Fruit fly (Drosophila melanogaster) whole organism, embryonic: ENCODE results near the gene CG17768.

Source experiments
- Antp ChIP-seq: fragments of 200-800 bp; sonication (Bioruptor generic); optimal IDR thresholded peaks from 3 replicates; lab custom pipeline; 2016; ENCODE audit warnings: missing biosample characterization, missing genetic modification characterization
- CG10959 ChIP-seq: fragments of 200-800 bp; sonication (Bioruptor generic); IDR thresholded peaks from 2 replicates; pipeline ENCODE4 v1.3.6; 2022; ENCODE audit warnings: missing biosample characterization, missing genetic modification characterization
- CG11560 ChIP-seq: fragments of 200-800 bp; sonication (Bioruptor generic); IDR thresholded peaks from 3 replicates; pipeline ENCODE4 v1.3.6; 2022; ENCODE audit warnings: missing biosample characterization, missing genetic modification characterization
- CG12391 ChIP-seq: fragments of 200-800 bp; sonication (Bioruptor generic); optimal IDR thresholded peaks from 3 replicates; lab custom pipeline; 2018; ENCODE audit warnings: missing biosample characterization, mild to moderate bottlenecking, missing genetic modification characterization, moderate library complexity
- CG14965 ChIP-seq: fragments of 200-800 bp; sonication (Bioruptor generic); optimal IDR thresholded peaks from 2 replicates; lab custom pipeline; 2016; ENCODE audit warnings: missing biosample characterization, missing genetic modification characterization, borderline replicate concordance
- CG1603 ChIP-seq: fragments of 200-800 bp; sonication (Bioruptor generic); optimal IDR thresholded peaks from 2 replicates; lab custom pipeline; 2019; ENCODE audit warnings: missing biosample characterization, mild to moderate bottlenecking, missing genetic modification characterization, moderate library complexity
- CG17568 ChIP-seq: fragments of 200-800 bp; sonication (Bioruptor generic); optimal IDR thresholded peaks from 2 replicates; lab custom pipeline; 2018; ENCODE audit warnings: missing biosample characterization, mild to moderate bottlenecking, missing genetic modification characterization, moderate library complexity
- CG17912 ChIP-seq: fragments of 200-800 bp; sonication (Bioruptor generic); optimal IDR thresholded peaks from 2 replicates; lab custom pipeline; 2018; ENCODE audit warnings: missing biosample characterization, mild to moderate bottlenecking, missing genetic modification characterization
- CG18599 ChIP-seq: fragments of 200-800 bp; sonication (Bioruptor generic); optimal IDR thresholded peaks from 3 replicates; lab custom pipeline; 2017; ENCODE audit warnings: missing biosample characterization, missing genetic modification characterization, mild to moderate bottlenecking, moderate library complexity, missing genetic modification reagents
- CG3407 ChIP-seq: fragments of 200-800 bp; sonication (Bioruptor generic); optimal IDR thresholded peaks from 2 replicates; lab custom pipeline; 2018; ENCODE audit warnings: missing biosample characterization, mild to moderate bottlenecking, missing genetic modification characterization
- CG34224 ChIP-seq: fragments of 200-800 bp; sonication (Bioruptor generic); IDR thresholded peaks from 3 replicates; pipeline ENCODE4 v1.3.6; 2022; ENCODE audit warnings: missing biosample characterization, missing genetic modification characterization; ENCODE audit not compliant: partially characterized antibody
- CG3995 ChIP-seq: fragments of 200-800 bp; sonication (Bioruptor generic); optimal IDR thresholded peaks from 3 replicates; lab custom pipeline; 2016; ENCODE audit warnings: missing biosample characterization, missing genetic modification characterization
- CG4404 ChIP-seq: fragments of 200-800 bp; sonication (Bioruptor generic); IDR thresholded peaks from 2 replicates; pipeline ENCODE4 v1.3.6; 2022; ENCODE audit warnings: missing biosample characterization, missing genetic modification characterization
- CG5953 ChIP-seq: fragments of 200-800 bp; sonication (Bioruptor generic); IDR thresholded peaks from 2 replicates; pipeline ENCODE4 v1.3.6; 2022; ENCODE audit warnings: missing biosample characterization, missing genetic modification characterization
- CG8388 ChIP-seq: fragments of 200-800 bp; sonication (Bioruptor generic); optimal IDR thresholded peaks from 2 replicates; lab custom pipeline; 2019; ENCODE audit warnings: missing biosample characterization, mild to moderate bottlenecking, missing genetic modification characterization, moderate library complexity
- CkIIα-i1 ChIP-seq: fragments of 200-800 bp; sonication (Bioruptor generic); IDR thresholded peaks from 2 replicates; pipeline ENCODE4 v1.3.6; 2022; ENCODE audit warnings: missing biosample characterization, missing genetic modification characterization
- Deaf1 ChIP-seq: fragments of 200-800 bp; optimal IDR thresholded peaks from 3 replicates; lab custom pipeline; 2019; ENCODE audit warnings: missing biosample characterization, mild to moderate bottlenecking, missing genetic modification characterization, moderate library complexity
- Dek ChIP-seq: fragments of 200-800 bp; sonication (Bioruptor generic); optimal IDR thresholded peaks from 3 replicates; lab custom pipeline; 2019; ENCODE audit warnings: missing biosample characterization, mild to moderate bottlenecking, missing genetic modification characterization, moderate library complexity
- Dref ChIP-seq: fragments of 200-800 bp; sonication (Bioruptor generic); IDR thresholded peaks from 2 replicates; pipeline ENCODE4 v1.3.6; 2022; ENCODE audit warnings: missing biosample characterization, missing genetic modification characterization
- Ets65A ChIP-seq: fragments of 200-800 bp; sonication (Bioruptor generic); peaks from one replicate; lab custom pipeline; 2016; ENCODE audit warnings: missing biosample characterization, missing genetic modification characterization
- Gug ChIP-seq: fragments of 200-800 bp; sonication (Bioruptor generic); IDR thresholded peaks from 4 replicates; pipeline ENCODE4 v1.3.6; 2022; ENCODE audit warnings: missing biosample characterization, missing genetic modification characterization
- HLH3B ChIP-seq: fragments of 200-800 bp; sonication (Bioruptor generic); IDR thresholded peaks from 2 replicates; pipeline ENCODE4 v1.3.6; 2022; ENCODE audit warnings: missing biosample characterization, missing genetic modification characterization
- HLH4C ChIP-seq: fragments of 200-800 bp; sonication (Bioruptor generic); IDR thresholded peaks from 3 replicates; pipeline ENCODE4 v1.3.6; 2022; ENCODE audit warnings: missing biosample characterization, missing genetic modification characterization; ENCODE audit not compliant: partially characterized antibody
- HmgZ ChIP-seq: fragments of 200-800 bp; sonication (Bioruptor generic); optimal IDR thresholded peaks from 2 replicates; lab custom pipeline; 2018; ENCODE audit warnings: missing biosample characterization, mild to moderate bottlenecking, missing genetic modification characterization
- Hmx ChIP-seq: fragments of 200-800 bp; sonication (Bioruptor generic); optimal IDR thresholded peaks from 2 replicates; lab custom pipeline; 2016; ENCODE audit warnings: missing biosample characterization, missing genetic modification characterization
- Hr39 ChIP-seq: fragments of >200 bp; optimal IDR thresholded peaks from 2 replicates; lab custom pipeline; 2017
- Optix ChIP-seq: fragments of 200-800 bp; sonication (Bioruptor generic); IDR thresholded peaks from 3 replicates; pipeline ENCODE4 v1.3.6; 2022; ENCODE audit warnings: missing biosample characterization, missing genetic modification characterization
- Six4 ChIP-seq: fragments of 200-800 bp; sonication (Bioruptor generic); optimal IDR thresholded peaks from 2 replicates; lab custom pipeline; 2016; ENCODE audit warnings: missing biosample characterization, missing genetic modification characterization
- Sox100B ChIP-seq: fragments of 200-800 bp; sonication (Bioruptor generic); optimal IDR thresholded peaks from 3 replicates; lab custom pipeline; 2018; ENCODE audit warnings: missing biosample characterization, mild to moderate bottlenecking, missing genetic modification characterization
- amos ChIP-seq: fragments of 200-800 bp; sonication (Bioruptor generic); IDR thresholded peaks from 2 replicates; pipeline ENCODE4 v1.3.6; 2022; ENCODE audit warnings: missing biosample characterization, missing genetic modification characterization; ENCODE audit not compliant: partially characterized antibody
- br ChIP-seq: fragments of >200 bp; optimal IDR thresholded peaks from 2 replicates; lab custom pipeline; 2017
- cg ChIP-seq: fragments of 200-800 bp; sonication (Bioruptor generic); optimal IDR thresholded peaks from 3 replicates; lab custom pipeline; 2019; ENCODE audit warnings: missing biosample characterization, mild to moderate bottlenecking, missing genetic modification characterization, moderate library complexity
- chm ChIP-seq: fragments of 200-800 bp; sonication (Bioruptor generic); IDR thresholded peaks from 2 replicates; pipeline ENCODE4 v1.3.6; 2022; ENCODE audit warnings: missing biosample characterization, missing genetic modification characterization
- croc ChIP-seq: fragments of 200-800 bp; sonication (Bioruptor generic); conservative IDR thresholded peaks from 3 replicates; pipeline ENCODE4 v1.3.6; 2022; ENCODE audit warnings: missing biosample characterization, missing genetic modification characterization
- dati ChIP-seq: fragments of 200-800 bp; sonication (Bioruptor generic); IDR thresholded peaks from 2 replicates; pipeline ENCODE4 v1.3.6; 2022; ENCODE audit warnings: missing biosample characterization, missing genetic modification characterization
- dmrt11E ChIP-seq: fragments of 200-800 bp; sonication (Bioruptor generic); optimal IDR thresholded peaks from 3 replicates; lab custom pipeline; 2018; ENCODE audit warnings: missing biosample characterization, mild to moderate bottlenecking, missing genetic modification characterization, moderate library complexity
- dysf ChIP-seq: fragments of 200-800 bp; sonication (Bioruptor generic); IDR thresholded peaks from 3 replicates; pipeline ENCODE4 v1.3.6; 2022; ENCODE audit warnings: missing biosample characterization, missing genetic modification characterization
- esg ChIP-seq: fragments of 200-800 bp; sonication (Bioruptor generic); conservative IDR thresholded peaks from 2 replicates; pipeline ENCODE4 v1.3.6; 2022; ENCODE audit warnings: missing biosample characterization, missing genetic modification characterization
- grau ChIP-seq: fragments of 200-800 bp; optimal IDR thresholded peaks from 3 replicates; lab custom pipeline; 2019; ENCODE audit warnings: missing biosample characterization, mild to moderate bottlenecking, missing genetic modification characterization, moderate library complexity
- h ChIP-seq: fragments of >200 bp; optimal IDR thresholded peaks from 2 replicates; lab custom pipeline; 2017
- hb ChIP-seq: fragments of 200-800 bp; sonication (Bioruptor generic); IDR thresholded peaks from 3 replicates; pipeline ENCODE4 v1.3.6; 2022; ENCODE audit warnings: missing biosample characterization, missing genetic modification characterization; ENCODE audit not compliant: partially characterized antibody
- insv ChIP-seq, 2 experiments: fragments of 200-800 bp; sonication (Bioruptor generic); optimal IDR thresholded peaks; 3 replicates each; lab custom pipeline; 2016 to 2018; ENCODE audit warnings: missing biosample characterization in 2 of 2, missing genetic modification characterization in 2 of 2
- jing ChIP-seq: fragments of 200-800 bp; sonication (Bioruptor generic); optimal IDR thresholded peaks from 2 replicates; lab custom pipeline; 2018; ENCODE audit warnings: missing biosample characterization, mild to moderate bottlenecking, missing genetic modification characterization
- kni ChIP-seq: fragments of 200-800 bp; sonication (Bioruptor generic); optimal IDR thresholded peaks from 3 replicates; lab custom pipeline; 2017; ENCODE audit warnings: mild to moderate bottlenecking, missing biosample characterization, missing genetic modification reagents, missing genetic modification characterization
- oc ChIP-seq: fragments of 200-800 bp; sonication (Bioruptor generic); optimal IDR thresholded peaks from 2 replicates; lab custom pipeline; 2018; ENCODE audit warnings: missing biosample characterization, mild to moderate bottlenecking, missing genetic modification characterization, moderate library complexity
- pho ChIP-seq: fragments of 200-800 bp; sonication (Bioruptor generic); optimal IDR thresholded peaks from 2 replicates; lab custom pipeline; 2016; ENCODE audit warnings: missing biosample characterization, missing genetic modification characterization
- pzg ChIP-seq: fragments of 200-800 bp; sonication (Bioruptor generic); optimal IDR thresholded peaks from 3 replicates; lab custom pipeline; 2018; ENCODE audit warnings: missing biosample characterization, mild to moderate bottlenecking, missing genetic modification characterization, moderate library complexity
- schlank ChIP-seq: fragments of 200-800 bp; sonication (Bioruptor generic); optimal IDR thresholded peaks from 2 replicates; lab custom pipeline; 2018; ENCODE audit warnings: missing biosample characterization, mild to moderate bottlenecking, missing genetic modification characterization
- sim ChIP-seq: fragments of 200-800 bp; sonication (Bioruptor generic); IDR thresholded peaks from 2 replicates; pipeline ENCODE4 v1.3.6; 2022; ENCODE audit warnings: missing biosample characterization, missing genetic modification characterization
- sqz ChIP-seq: fragments of 200-800 bp; sonication (Bioruptor generic); optimal IDR thresholded peaks from 3 replicates; lab custom pipeline; 2018; ENCODE audit warnings: missing biosample characterization, mild to moderate bottlenecking, missing genetic modification characterization
- ssp ChIP-seq: fragments of 200-800 bp; sonication (Bioruptor generic); IDR thresholded peaks from 2 replicates; pipeline ENCODE4 v1.3.6; 2022; ENCODE audit warnings: missing biosample characterization, missing genetic modification characterization
- trem ChIP-seq: fragments of 200-800 bp; optimal IDR thresholded peaks from 3 replicates; lab custom pipeline; 2019; ENCODE audit warnings: missing biosample characterization, mild to moderate bottlenecking, missing genetic modification characterization, moderate library complexity
- ttk ChIP-seq: fragments of 200-800 bp; sonication (Bioruptor generic); IDR thresholded peaks from 2 replicates; pipeline ENCODE4 v2.1.2; 2022; ENCODE audit warnings: missing biosample characterization, missing genetic modification characterization

CG17768 gene

DNA sequence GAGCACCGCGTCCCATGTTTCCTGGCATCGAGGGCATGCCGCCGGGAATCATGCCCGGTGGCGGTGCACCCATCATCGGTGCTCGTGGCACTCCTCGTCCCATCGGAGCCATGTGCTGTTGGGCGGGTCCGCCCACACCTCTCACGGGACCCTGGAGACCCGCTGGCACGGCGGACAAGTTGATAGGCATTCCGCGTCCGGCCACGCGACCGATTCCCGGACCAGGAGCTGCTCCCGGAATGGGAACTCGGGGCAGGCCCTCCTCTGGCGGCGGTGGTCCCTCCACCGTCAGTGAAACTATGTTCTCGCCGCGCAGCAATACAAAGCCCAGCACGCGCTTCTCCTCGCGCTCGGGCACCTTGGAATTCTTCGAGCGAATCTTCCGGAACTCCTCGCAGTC, 20.6 kb upstream of the CG17768 start (continued):
- TF ChIP-seq chm (GFP tag; lab: Robert Waterston, UW) (no peak), CG17912 (GFP tag; lab: Kevin White, UChicago) (no peak), sqz (GFP tag; lab: Kevin White, UChicago) (no peak), CG10959 (GFP tag; lab: Robert Waterston, UW) (no peak), Ets65A (GFP tag; lab: Kevin White, UChicago) (no peak), dysf (GFP tag; lab: Robert Waterston, UW) (no peak), CG3407 (GFP tag; lab: Kevin White, UChicago) (no peak), CG11560 (peak; percentile 43; the same call in 1 of the 3 replicates), dmrt11E (tag; lab: Kevin White, UChicago) (no peak), CG12391 (tag; lab: Kevin White, UChicago) (no peak), pho (GFP tag; lab: Kevin White, UChicago) (no peak), dati (GFP tag; lab: Robert Waterston, UW) (no peak), ttk (no peak), CG1603 (tag; lab: Kevin White, UChicago) (no peak), HLH4C (no peak), kni (GFP tag; lab: Kevin White, UChicago) (no peak), trem (no peak), amos (GFP tag; lab: Robert Waterston, UW) (0 out of 2 replicates have a peak, but pooled peaks have one; percentile 16), grau (tag; lab: Kevin White, UChicago) (no peak), HLH3B (GFP tag; lab: Robert Waterston, UW) (no peak), jing (GFP tag; lab: Kevin White, UChicago) (no peak), oc (tag; lab: Kevin White, UChicago) (no peak), Deaf1 (no peak), Optix (GFP tag; lab: Robert Waterston, UW) (no peak), Antp (GFP tag; lab: Kevin White, UChicago) (no peak), sim (no peak), Hmx (GFP tag; lab: Kevin White, UChicago) (no peak), CG14965 (GFP tag; lab: Kevin White, UChicago) (peak; percentile 6), CG5953 (0 out of 2 replicates have a peak, but pooled peaks have one; percentile 12), CG3995 (GFP tag; lab: Kevin White, UChicago) (no peak), Hr39 (lab: Kevin White, UChicago) (no peak), esg (GFP tag; lab: Robert Waterston, UW) (no peak), CG8388 (GFP tag; lab: Kevin White, UChicago) (no peak), CkIIα-i1 (GFP tag; lab: Robert Waterston, UW) (no peak), pzg (GFP tag; lab: Kevin White, UChicago) (no peak), CG18599 (no peak), Gug (GFP tag; lab: Robert Waterston, UW) (no peak), br (lab: Kevin White, UChicago) (no peak), HmgZ (no peak), h (lab: Kevin White, UChicago) (no peak), hb (GFP tag; lab: Robert Waterston, UW) (peak; percentile 55; the same call in 1 of the 3 replicates), croc (GFP tag; lab: Robert Waterston, UW) (no peak), Six4 (GFP tag; lab: Kevin White, UChicago) (no peak), ssp (no peak), Dref (0 out of 2 replicates have a peak, but pooled peaks have one; percentile 6), CG34224 (GFP tag; lab: Robert Waterston, UW) (no peak), Dek (no peak), cg (GFP tag; lab: Kevin White, UChicago) (no peak), Sox100B (GFP tag; lab: Kevin White, UChicago) (no peak), CG17568 (GFP tag; lab: Kevin White, UChicago) (no peak), insv (GFP tag; optimal IDR thresholded peaks at IDR 0.05; lab: Kevin White, UChicago) (no peak), schlank (no peak), CG4404 (GFP tag; lab: Robert Waterston, UW) (0 out of 2 replicates have a peak, but pooled peaks have one; percentile 13)
